Worm (Caenorhabditis elegans) whole organism, young adult: ENCODE measurements around the gene H29C22.1.

Experiments
- K11D2.4 ChIP-seq: fragments of 200-800 bp; sonication (Bioruptor generic); IDR thresholded peaks from 2 replicates; pipeline ENCODE4 v1.3.6; 2022; ENCODE audit warnings: missing genetic modification reagents, missing genetic modification characterization, missing compliant biosample characterization
- athp-1 ChIP-seq: sonication (generic microtip); optimal IDR thresholded peaks from 2 replicates; lab custom pipeline; 2017; ENCODE audit warnings: mild to moderate bottlenecking, missing genetic modification characterization, missing compliant biosample characterization
- dpff-1 ChIP-seq: sonication (generic microtip); optimal IDR thresholded peaks from 2 replicates; lab custom pipeline; 2017; ENCODE audit warnings: mild to moderate bottlenecking, missing genetic modification characterization, missing compliant biosample characterization
- efl-1 ChIP-seq: fragments of 150-350 bp; optimal IDR thresholded peaks from 2 replicates; lab custom pipeline; 2014; ENCODE audit warnings: missing biosample characterization, missing genetic modification reagents, missing genetic modification characterization
- egrh-3 ChIP-seq: fragments of 200-800 bp; sonication (Bioruptor generic); IDR thresholded peaks from 2 replicates; pipeline ENCODE4 v1.3.6; 2022; ENCODE audit warnings: missing genetic modification reagents, missing genetic modification characterization, missing compliant biosample characterization
- gei-17 ChIP-seq: fragments of 200-800 bp; sonication (Bioruptor generic); optimal IDR thresholded peaks from 2 replicates; lab custom pipeline; 2018; ENCODE audit warnings: mild to moderate bottlenecking, missing genetic modification characterization, missing compliant biosample characterization
- him-1 ChIP-seq: sonication (generic microtip); optimal IDR thresholded peaks from 2 replicates; lab custom pipeline; 2016; ENCODE audit warnings: missing genotype, missing genetic modification reagents, missing genetic modification characterization, missing compliant biosample characterization
- hrde-1 ChIP-seq: sonication (generic microtip); optimal IDR thresholded peaks from 2 replicates; lab custom pipeline; 2016; ENCODE audit warnings: missing genetic modification characterization, mild to moderate bottlenecking, missing compliant biosample characterization, moderate library complexity, missing genotype, missing genetic modification reagents, borderline replicate concordance
- lin-35 ChIP-seq, 3 experiments: fragments of 150-350 bp in 2 of 3; sonication (generic microtip) in 1 of 3; optimal IDR thresholded peaks; 2 replicates each; lab custom pipeline; 2014 to 2018; ENCODE audit warnings: missing biosample characterization in 3 of 3, missing genetic modification characterization in 3 of 3, missing genetic modification reagents in 3 of 3
- lsy-27 ChIP-seq: sonication (generic microtip); optimal IDR thresholded peaks from 2 replicates; lab custom pipeline; 2017; ENCODE audit warnings: missing genetic modification characterization, mild to moderate bottlenecking, missing compliant biosample characterization, antibody characterized with exemption, missing genotype, borderline replicate concordance; ENCODE audit not compliant: insufficient read depth
- nhr-80 ChIP-seq: sonication (generic microtip); optimal IDR thresholded peaks from 2 replicates; lab custom pipeline; 2016; ENCODE audit warnings: missing genetic modification characterization, missing compliant biosample characterization
- snpc-1.3 ChIP-seq: sonication (generic microtip); optimal IDR thresholded peaks from 2 replicates; lab custom pipeline; 2017; ENCODE audit warnings: missing genetic modification characterization, mild to moderate bottlenecking, missing compliant biosample characterization, antibody characterized with exemption, moderate library complexity, missing genotype, missing genetic modification reagents; ENCODE audit not compliant: insufficient read depth
- unc-62 ChIP-seq: fragments of 150-350 bp; optimal IDR thresholded peaks from 2 replicates; lab custom pipeline; 2014; ENCODE audit warnings: missing biosample characterization, missing genetic modification reagents, missing genetic modification characterization

DNA sequence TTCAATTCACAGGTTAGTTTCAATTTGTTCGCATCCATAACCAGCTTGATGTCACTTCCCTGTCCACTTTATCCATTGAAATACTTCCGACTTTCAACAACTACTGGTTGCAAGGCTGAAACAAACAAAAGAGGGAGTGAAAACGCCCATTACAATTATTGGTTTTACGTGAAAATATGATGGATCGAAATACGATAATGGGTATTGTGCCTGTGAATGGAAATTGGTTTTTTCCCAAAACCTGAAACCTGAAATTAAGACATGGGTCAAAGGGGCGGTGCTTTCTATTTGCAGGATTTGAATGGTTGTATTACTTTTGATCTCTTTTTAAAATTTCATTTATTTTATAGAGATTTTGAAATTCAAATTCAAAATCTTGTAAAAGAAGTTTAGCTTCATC is 12.3 kb downstream of the H29C22.1 start, which contains the start of gene B0416.2:
- TF ChIP-seq unc-62 (GFP tag; lab: Kevin White, UChicago) (no peak), egrh-3 (GFP tag; lab: Robert Waterston, UW) (no peak), hrde-1 (tag; lab: Kevin White, UChicago) (no peak), him-1 (tag; lab: Kevin White, UChicago) (no peak), dpff-1 (tag; lab: Kevin White, UChicago) (no peak), lsy-27 (tag; lab: Kevin White, UChicago) (no peak), lin-35 (GFP tag; optimal IDR thresholded peaks at IDR 0.05; lab: Kevin White, UChicago) (no peak), snpc-1.3 (tag; lab: Kevin White, UChicago) (no peak), K11D2.4 (GFP tag; lab: Robert Waterston, UW) (no peak), efl-1 (GFP tag; lab: Kevin White, UChicago) (no peak), athp-1 (no peak), gei-17 (GFP tag; lab: Kevin White, UChicago) (no peak), nhr-80 (no peak)
